Worm (Caenorhabditis elegans): ENCODE measurements around the gene C25G4.2.

- TF ChIP-seq sox-4 (tag; optimal IDR thresholded peaks at IDR 0.05) (no peak), ceh-22 (tag; optimal IDR thresholded peaks at IDR 0.05) (no peak), zip-5 (tag; optimal IDR thresholded peaks at IDR 0.05) (no peak), ceh-2 (tag; optimal IDR thresholded peaks at IDR 0.05) (no peak), ama-1 (optimal IDR thresholded peaks at IDR 0.05) (no peak), hlh-15 (tag; optimal IDR thresholded peaks at IDR 0.05) (no peak), eyg-1 (tag; optimal IDR thresholded peaks at IDR 0.05) (no peak), ttx-3 (tag; optimal IDR thresholded peaks at IDR 0.05) (no peak), che-1 (tag; optimal IDR thresholded peaks at IDR 0.05) (no peak), K09A11.1 (tag; optimal IDR thresholded peaks at IDR 0.05; ENCODE audit: insufficient read depth) (no peak), pha-4 (tag; optimal IDR thresholded peaks at IDR 0.05) (no peak), pag-3 (tag; optimal IDR thresholded peaks at IDR 0.05; ENCODE audit: borderline replicate concordance) (no peak), lim-6 (tag; optimal IDR thresholded peaks at IDR 0.05) (no peak), unc-3 (GFP tag; conservative IDR thresholded peaks at IDR 0.05) (no peak), unc-3 (tag; optimal IDR thresholded peaks at IDR 0.05) (no peak)
Observed at ce11 chrIV:12487194-12487593, 43.4 kb upstream of the C25G4.2 start, which contains the start of gene sru-26.
